Fruit fly (Drosophila melanogaster): ENCODE results near the gene fipi.
A peak's percentile ranks its signal among the peaks of the same experiment; 100 is the strongest.

Gene fipi

DNA sequence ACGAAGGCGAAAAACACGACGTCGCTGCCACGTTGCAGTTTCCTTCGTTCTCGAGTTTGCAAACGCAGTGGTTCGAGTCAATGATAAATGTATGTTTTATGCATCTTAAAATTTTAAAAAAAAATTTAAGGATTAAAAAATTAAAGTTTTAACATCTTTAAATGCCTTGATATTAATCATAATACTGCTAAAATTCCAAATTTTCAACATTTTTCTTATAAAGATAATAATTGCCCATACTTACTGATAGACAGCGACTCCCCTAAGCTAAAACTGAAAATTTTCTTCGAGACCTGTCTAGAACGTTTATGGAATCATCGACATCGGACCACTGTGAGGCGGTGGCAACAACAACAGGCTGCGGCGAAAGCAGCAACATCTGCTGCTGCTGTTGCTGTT lies 27.5 kb upstream of the fipi start (continued):
- no peak for TF ChIP-seq hbn (GFP tag; IDR thresholded peaks at IDR 0.05; ENCODE audit: partially characterized antibody)
- peak; percentile 19; the same call in 1 of the 2 replicates for TF ChIP-seq CG43689 (GFP tag; IDR thresholded peaks at IDR 0.05)
- peak; percentile 78 for TF ChIP-seq CoRest (tag; optimal IDR thresholded peaks at IDR 0.05)
- no peak for TF ChIP-seq tup (GFP tag; optimal IDR thresholded peaks at IDR 0.05)
- peak; percentile 67 for TF ChIP-seq nmo (GFP tag; optimal IDR thresholded peaks at IDR 0.05)
- peak; percentile 80 for TF ChIP-seq CG13894 (tag; optimal IDR thresholded peaks at IDR 0.05)
- TF ChIP-seq Ets65A (GFP tag): peak; percentile 95
- TF ChIP-seq D19A (tag; optimal IDR thresholded peaks at IDR 0.05): peak; percentile 68
- peak; percentile 61; the same call in 1 of the 2 replicates for TF ChIP-seq E2f1 (GFP tag; IDR thresholded peaks at IDR 0.05)
- TF ChIP-seq Dip3 (GFP tag; optimal IDR thresholded peaks at IDR 0.05): peak; percentile 4
- TF ChIP-seq CG11456 (GFP tag; IDR thresholded peaks at IDR 0.05): peak; percentile 74
- TF ChIP-seq CG2875 (GFP tag; optimal IDR thresholded peaks at IDR 0.05): peak; percentile 39
- TF ChIP-seq mam (GFP tag; optimal IDR thresholded peaks at IDR 0.05): peak; percentile 45
- no peak for TF ChIP-seq en (GFP tag; optimal IDR thresholded peaks at IDR 0.05)
- TF ChIP-seq CG1832 (GFP tag; optimal IDR thresholded peaks at IDR 0.05): no peak
- no peak for TF ChIP-seq grn (GFP tag; optimal IDR thresholded peaks at IDR 0.05)
- TF ChIP-seq Doc2 (GFP tag; IDR thresholded peaks at IDR 0.05): no peak
- peak; percentile 69 for TF ChIP-seq CG12659 (GFP tag; optimal IDR thresholded peaks at IDR 0.05)
- peak; percentile 50 for TF ChIP-seq sqz (GFP tag; optimal IDR thresholded peaks at IDR 0.05)
- peak; percentile 49 for TF ChIP-seq pho (GFP tag; optimal IDR thresholded peaks at IDR 0.05)
- TF ChIP-seq Hr78 (GFP tag; optimal IDR thresholded peaks at IDR 0.05): peak in 1 of 2 experiments; percentile 4
- peak; percentile 88 for TF ChIP-seq CG4360 (GFP tag; IDR thresholded peaks at IDR 0.05)
- peak; percentile 37 for TF ChIP-seq tio (GFP tag; optimal IDR thresholded peaks at IDR 0.05)
- peak; percentile 45 for TF ChIP-seq CG7357 (GFP tag; IDR thresholded peaks at IDR 0.05)
- no peak for TF ChIP-seq h (optimal IDR thresholded peaks at IDR 0.05)
- peak; percentile 53 for TF ChIP-seq CG4282 (GFP tag; optimal IDR thresholded peaks at IDR 0.05)
- peak; percentile 50; the same call in 1 of the 2 replicates for TF ChIP-seq CG31224 (GFP tag; IDR thresholded peaks at IDR 0.05)
- TF ChIP-seq sob (GFP tag; IDR thresholded peaks at IDR 0.05): peak; percentile 62
- TF ChIP-seq gsb (GFP tag; IDR thresholded peaks at IDR 0.05): peak; percentile 21; the same call in 1 of the 2 replicates
- TF ChIP-seq Oli (tag; optimal IDR thresholded peaks at IDR 0.05): peak; percentile 73
- TF ChIP-seq CG13424 (tag; optimal IDR thresholded peaks at IDR 0.05): peak; percentile 73
- peak; percentile 72 for TF ChIP-seq sens (GFP tag)
- peak; percentile 83 for TF ChIP-seq Hmr (GFP tag; optimal IDR thresholded peaks at IDR 0.05)
- TF ChIP-seq chif (GFP tag; optimal IDR thresholded peaks at IDR 0.05): peak; percentile 28 to 32
- TF ChIP-seq CG11398 (GFP tag; optimal IDR thresholded peaks at IDR 0.05): no peak
- no peak for TF ChIP-seq CG6791 (GFP tag; IDR thresholded peaks at IDR 0.05; ENCODE audit: partially characterized antibody)
- peak; percentile 69 for TF ChIP-seq CG12299 (tag; optimal IDR thresholded peaks at IDR 0.05)
- TF ChIP-seq Scr (GFP tag; IDR thresholded peaks at IDR 0.05; ENCODE audit: partially characterized antibody): no peak
- TF ChIP-seq chn (GFP tag; optimal IDR thresholded peaks at IDR 0.05): no peak
- TF ChIP-seq CG14667 (GFP tag; IDR thresholded peaks at IDR 0.05): peak; percentile 49
- peak; percentile 42 for TF ChIP-seq CG14710 (tag; optimal IDR thresholded peaks at IDR 0.05)
- TF ChIP-seq dysf (GFP tag; IDR thresholded peaks at IDR 0.05): peak; percentile 84
- no peak for TF ChIP-seq CG10565 (GFP tag; optimal IDR thresholded peaks at IDR 0.05)
- peak; percentile 75 for TF ChIP-seq PHDP (tag; optimal IDR thresholded peaks at IDR 0.05)
- peak; percentile 44 for TF ChIP-seq D19B (GFP tag; optimal IDR thresholded peaks at IDR 0.05)
- TF ChIP-seq Side (GFP tag; optimal IDR thresholded peaks at IDR 0.05): no peak
- peak; percentile 49 for TF ChIP-seq CG9817 (tag; optimal IDR thresholded peaks at IDR 0.05)
- no peak for TF ChIP-seq gsb-n (tag; optimal IDR thresholded peaks at IDR 0.05)
- TF ChIP-seq CG12769 (tag; optimal IDR thresholded peaks at IDR 0.05): no peak
- peak; percentile 36 for TF ChIP-seq HLH54F (GFP tag; optimal IDR thresholded peaks at IDR 0.05)
- peak; percentile 8 for TF ChIP-seq CG12071 (GFP tag; optimal IDR thresholded peaks at IDR 0.05)
